Fruit fly (Drosophila melanogaster): ENCODE data around the gene CG31601.

dm6 chr2L:22037560-22037959 lies 6.1 kb downstream of the CG31601 start, which contains the start of gene Grl40a:
- TF ChIP-seq GATAd (GFP tag; optimal IDR thresholded peaks at IDR 0.05) (no peak), rgr (GFP tag; optimal IDR thresholded peaks at IDR 0.05) (no peak), pan (optimal IDR thresholded peaks at IDR 0.05) (no peak), psq (GFP tag; optimal IDR thresholded peaks at IDR 0.05) (no peak), Hr83 (GFP tag; optimal IDR thresholded peaks at IDR 0.05; ENCODE audit: poor library complexity, severe bottlenecking) (no peak)

Data from whole organism, wandering third instar larva.